Fruit fly (Drosophila melanogaster) whole organism, embryonic: Measurements from ENCODE around the gene htl.

ENCODE experiments used
- Aef1 ChIP-seq: fragments of 200-800 bp; sonication (Bioruptor generic); IDR thresholded peaks from 3 replicates; pipeline ENCODE4 v1.3.6; 2022; ENCODE audit warnings: missing biosample characterization, missing genetic modification characterization
- Atf6 ChIP-seq: fragments of 200-800 bp; sonication (Bioruptor generic); IDR thresholded peaks from 2 replicates; pipeline ENCODE4 v1.3.6; 2022; ENCODE audit warnings: missing biosample characterization, missing genetic modification characterization
- Bteb2 ChIP-seq: fragments of 200-800 bp; sonication (Bioruptor generic); optimal IDR thresholded peaks from 2 replicates; lab custom pipeline; 2016; ENCODE audit warnings: missing biosample characterization, missing genetic modification characterization
- CG10209 ChIP-seq: fragments of 200-800 bp; sonication (Bioruptor generic); optimal IDR thresholded peaks from 3 replicates; lab custom pipeline; 2017; ENCODE audit warnings: missing biosample characterization, mild to moderate bottlenecking, missing genetic modification characterization, missing genetic modification reagents
- CG10267 ChIP-seq: fragments of 200-800 bp; sonication (Bioruptor generic); optimal IDR thresholded peaks from 2 replicates; lab custom pipeline; 2018; ENCODE audit warnings: missing biosample characterization, mild to moderate bottlenecking, missing genetic modification characterization, moderate library complexity
- CG10959 ChIP-seq: fragments of 200-800 bp; sonication (Bioruptor generic); IDR thresholded peaks from 2 replicates; pipeline ENCODE4 v1.3.6; 2022; ENCODE audit warnings: missing biosample characterization, missing genetic modification characterization
- CG12391 ChIP-seq: fragments of 200-800 bp; sonication (Bioruptor generic); optimal IDR thresholded peaks from 3 replicates; lab custom pipeline; 2018; ENCODE audit warnings: missing biosample characterization, mild to moderate bottlenecking, missing genetic modification characterization, moderate library complexity
- CG13775 ChIP-seq: fragments of 200-800 bp; sonication (Bioruptor generic); optimal IDR thresholded peaks from 3 replicates; lab custom pipeline; 2017; ENCODE audit warnings: missing biosample characterization, mild to moderate bottlenecking, missing genetic modification characterization
- CG14441 ChIP-seq: fragments of 200-800 bp; sonication (Bioruptor generic); IDR thresholded peaks from 2 replicates; pipeline ENCODE4 v1.3.6; 2022; ENCODE audit warnings: missing biosample characterization, missing genetic modification characterization
- CG14710 ChIP-seq: fragments of 200-800 bp; sonication (Bioruptor generic); optimal IDR thresholded peaks from 3 replicates; lab custom pipeline; 2019; ENCODE audit warnings: missing biosample characterization, mild to moderate bottlenecking, missing genetic modification characterization, moderate library complexity
- CG14860 ChIP-seq: fragments of 200-800 bp; sonication (Bioruptor generic); IDR thresholded peaks from 3 replicates; pipeline ENCODE4 v1.3.6; 2022; ENCODE audit warnings: missing biosample characterization, missing genetic modification characterization; ENCODE audit not compliant: partially characterized antibody
- CG15073 ChIP-seq: fragments of 200-800 bp; sonication (Bioruptor generic); optimal IDR thresholded peaks from 2 replicates; lab custom pipeline; 2016; ENCODE audit warnings: missing biosample characterization, missing genetic modification characterization
- CG15269 ChIP-seq: fragments of 200-800 bp; sonication (Bioruptor generic); optimal IDR thresholded peaks from 2 replicates; lab custom pipeline; 2018; ENCODE audit warnings: missing biosample characterization, mild to moderate bottlenecking, missing genetic modification characterization, moderate library complexity
- CG15696 ChIP-seq: fragments of 200-800 bp; sonication (Bioruptor generic); optimal IDR thresholded peaks from 2 replicates; lab custom pipeline; 2019; ENCODE audit warnings: missing biosample characterization, mild to moderate bottlenecking, missing genetic modification characterization, moderate library complexity
- CG1647 ChIP-seq: fragments of 200-800 bp; sonication (Bioruptor generic); optimal IDR thresholded peaks from 3 replicates; lab custom pipeline; 2016; ENCODE audit warnings: missing biosample characterization, missing genetic modification characterization
- CG17359 ChIP-seq: fragments of 200-800 bp; sonication (Bioruptor generic); optimal IDR thresholded peaks from 3 replicates; lab custom pipeline; 2018; ENCODE audit warnings: missing biosample characterization, mild to moderate bottlenecking, missing genetic modification characterization, moderate library complexity
- CG1792 ChIP-seq: fragments of 200-800 bp; sonication (Bioruptor generic); optimal IDR thresholded peaks from 2 replicates; lab custom pipeline; 2016; ENCODE audit warnings: missing biosample characterization, missing genetic modification characterization
- CG18599 ChIP-seq: fragments of 200-800 bp; sonication (Bioruptor generic); optimal IDR thresholded peaks from 3 replicates; lab custom pipeline; 2017; ENCODE audit warnings: missing biosample characterization, missing genetic modification characterization, mild to moderate bottlenecking, moderate library complexity, missing genetic modification reagents
- CG30403 ChIP-seq: fragments of 200-800 bp; sonication (Bioruptor generic); optimal IDR thresholded peaks from 3 replicates; lab custom pipeline; 2016; ENCODE audit warnings: missing biosample characterization, missing genetic modification characterization
- CG31388 ChIP-seq: fragments of 200-800 bp; sonication (Bioruptor generic); optimal IDR thresholded peaks from 2 replicates; lab custom pipeline; 2016; ENCODE audit warnings: missing biosample characterization, missing genetic modification characterization
- CG32767 ChIP-seq: fragments of 200-800 bp; sonication (Bioruptor generic); IDR thresholded peaks from 2 replicates; pipeline ENCODE4 v1.3.6; 2022; ENCODE audit warnings: missing biosample characterization, missing genetic modification characterization
- CHES-1-like ChIP-seq: fragments of 200-800 bp; sonication (Bioruptor generic); optimal IDR thresholded peaks from 2 replicates; lab custom pipeline; 2016; ENCODE audit warnings: missing biosample characterization, missing genetic modification characterization
- Ets65A ChIP-seq: fragments of 200-800 bp; sonication (Bioruptor generic); peaks from one replicate; lab custom pipeline; 2016; ENCODE audit warnings: missing biosample characterization, missing genetic modification characterization
- Hand ChIP-seq: fragments of 200-800 bp; sonication (Bioruptor generic); optimal IDR thresholded peaks from 2 replicates; lab custom pipeline; 2017; ENCODE audit warnings: mild to moderate bottlenecking, missing biosample characterization, missing genetic modification reagents, missing genetic modification characterization
- Hsf ChIP-seq: fragments of 200-800 bp; sonication (Bioruptor generic); optimal IDR thresholded peaks from 3 replicates; lab custom pipeline; 2016; ENCODE audit warnings: missing biosample characterization, missing genetic modification characterization
- Lim3 ChIP-seq: fragments of 200-800 bp; sonication (Bioruptor generic); IDR thresholded peaks from 2 replicates; pipeline ENCODE4 v1.3.6; 2022; ENCODE audit warnings: missing biosample characterization, missing genetic modification characterization
- MTF-1 ChIP-seq: fragments of 200-800 bp; sonication (Bioruptor generic); optimal IDR thresholded peaks from 2 replicates; lab custom pipeline; 2018; ENCODE audit warnings: missing biosample characterization, mild to moderate bottlenecking, missing genetic modification characterization, borderline replicate concordance
- Sox102F ChIP-seq: fragments of 200-800 bp; sonication (Bioruptor generic); optimal IDR thresholded peaks from 2 replicates; lab custom pipeline; 2018; ENCODE audit warnings: missing biosample characterization, mild to moderate bottlenecking, missing genetic modification characterization, moderate library complexity
- TFAM ChIP-seq: fragments of 200-800 bp; sonication (Bioruptor generic); optimal IDR thresholded peaks from 2 replicates; lab custom pipeline; 2017; ENCODE audit warnings: missing biosample characterization, missing genetic modification characterization, inconsistent platforms
- chif ChIP-seq, 2 experiments: fragments of 200-800 bp; sonication (Bioruptor generic); optimal IDR thresholded peaks; 3 replicates each; lab custom pipeline; 2016; ENCODE audit warnings: missing biosample characterization in 2 of 2, missing genetic modification characterization in 2 of 2
- dmrt99B ChIP-seq: fragments of 200-800 bp; sonication (Bioruptor generic); optimal IDR thresholded peaks from 2 replicates; lab custom pipeline; 2018; ENCODE audit warnings: missing biosample characterization, mild to moderate bottlenecking, missing genetic modification characterization, moderate library complexity
- dpn ChIP-seq, 2 experiments: fragments of 200-800 bp; sonication (Bioruptor generic); optimal IDR thresholded peaks; 3 replicates each; lab custom pipeline; 2016; ENCODE audit warnings: missing biosample characterization in 2 of 2, missing genetic modification characterization in 2 of 2
- dysf ChIP-seq: fragments of 200-800 bp; sonication (Bioruptor generic); IDR thresholded peaks from 3 replicates; pipeline ENCODE4 v1.3.6; 2022; ENCODE audit warnings: missing biosample characterization, missing genetic modification characterization
- esg ChIP-seq: fragments of 200-800 bp; sonication (Bioruptor generic); conservative IDR thresholded peaks from 2 replicates; pipeline ENCODE4 v1.3.6; 2022; ENCODE audit warnings: missing biosample characterization, missing genetic modification characterization
- eve ChIP-seq, 2 experiments: fragments of >200 bp; optimal IDR thresholded peaks; 2 replicates each; lab custom pipeline; 2017; ENCODE audit warnings: missing biosample characterization in 2 of 2, missing genetic modification characterization in 2 of 2
- inv ChIP-seq: fragments of 200-800 bp; sonication (Bioruptor generic); IDR thresholded peaks from 2 replicates; pipeline ENCODE4 v1.3.6; 2022; ENCODE audit warnings: missing biosample characterization, missing genetic modification characterization; ENCODE audit not compliant: partially characterized antibody
- kay ChIP-seq: fragments of 200-800 bp; sonication (Bioruptor generic); optimal IDR thresholded peaks from 2 replicates; lab custom pipeline; 2016; ENCODE audit warnings: missing biosample characterization, missing genetic modification characterization
- knrl ChIP-seq: fragments of 200-800 bp; sonication (Bioruptor generic); IDR thresholded peaks from 3 replicates; pipeline ENCODE4 v1.3.6; 2022; ENCODE audit warnings: missing biosample characterization, missing genetic modification characterization; ENCODE audit not compliant: partially characterized antibody
- org-1 ChIP-seq: fragments of 200-800 bp; sonication (Bioruptor generic); optimal IDR thresholded peaks from 2 replicates; lab custom pipeline; 2017; ENCODE audit warnings: missing biosample characterization, missing genetic modification characterization
- pum ChIP-seq: fragments of 200-800 bp; sonication (Bioruptor generic); optimal IDR thresholded peaks from 2 replicates; lab custom pipeline; 2016; ENCODE audit warnings: missing biosample characterization, missing genetic modification characterization
- row ChIP-seq: fragments of 200-800 bp; sonication (Bioruptor generic); IDR thresholded peaks from 3 replicates; pipeline ENCODE4 v1.3.6; 2022; ENCODE audit warnings: missing biosample characterization, missing genetic modification characterization
- schlank ChIP-seq: fragments of 200-800 bp; sonication (Bioruptor generic); optimal IDR thresholded peaks from 2 replicates; lab custom pipeline; 2018; ENCODE audit warnings: missing biosample characterization, mild to moderate bottlenecking, missing genetic modification characterization
- slp2 ChIP-seq: fragments of 200-800 bp; sonication (Bioruptor generic); optimal IDR thresholded peaks from 2 replicates; lab custom pipeline; 2016; ENCODE audit warnings: missing biosample characterization, missing genetic modification characterization
- stc ChIP-seq: fragments of 200-800 bp; sonication (Bioruptor generic); IDR thresholded peaks from 2 replicates; pipeline ENCODE4 v1.3.6; 2022; ENCODE audit warnings: missing biosample characterization, missing genetic modification characterization
- stwl ChIP-seq: fragments of 200-800 bp; sonication (Bioruptor generic); optimal IDR thresholded peaks from 3 replicates; lab custom pipeline; 2018; ENCODE audit warnings: missing biosample characterization, mild to moderate bottlenecking, missing genetic modification characterization, moderate library complexity
- tap ChIP-seq: fragments of 200-800 bp; optimal IDR thresholded peaks from 3 replicates; lab custom pipeline; 2019; ENCODE audit warnings: missing biosample characterization, mild to moderate bottlenecking, missing genetic modification characterization, moderate library complexity
- tin ChIP-seq: fragments of 200-800 bp; sonication (Bioruptor generic); optimal IDR thresholded peaks from 3 replicates; lab custom pipeline; 2016; ENCODE audit warnings: missing biosample characterization, missing genetic modification characterization
- vvl ChIP-seq: fragments of 200-800 bp; sonication (Bioruptor generic); IDR thresholded peaks from 2 replicates; pipeline ENCODE4 v1.3.6; 2022; ENCODE audit warnings: missing biosample characterization, missing genetic modification characterization
- zfh1 ChIP-seq: fragments of 200-800 bp; sonication (Bioruptor generic); IDR thresholded peaks from 3 replicates; pipeline ENCODE4 v1.3.6; 2022; ENCODE audit warnings: missing biosample characterization, missing genetic modification characterization

htl gene

dm6 chr3R:18018828-18019461 lies 33.8 kb downstream of the htl start, which contains the start of gene DNaseII (continued):
- TF ChIP-seq TFAM (GFP tag; lab: Kevin White, UChicago) (no peak), dmrt99B (peak; percentile 34), CG1792 (GFP tag; lab: Kevin White, UChicago) (peak; percentile 19), CG14441 (0 out of 2 replicates have a peak, but pooled peaks have one; percentile 68), MTF-1 (no peak), esg (0 out of 2 replicates have a peak, but pooled peaks have one; percentile 11), stwl (tag; lab: Kevin White, UChicago) (no peak), Bteb2 (GFP tag; lab: Kevin White, UChicago) (no peak), Sox102F (GFP tag; lab: Kevin White, UChicago) (peak; percentile 53), inv (GFP tag; lab: Robert Waterston, UW) (no peak), chif (GFP tag; optimal IDR thresholded peaks at IDR 0.05; lab: Kevin White, UChicago) (peak in 1 of 2 experiments; percentile 7), row (GFP tag; lab: Robert Waterston, UW) (peak; percentile 54; the same call in 2 of the 3 replicates), CG13775 (GFP tag; lab: Kevin White, UChicago) (no peak), Lim3 (no peak), vvl (GFP tag; lab: Robert Waterston, UW) (0 out of 2 replicates have a peak, but pooled peaks have one; percentile 31), Hsf (GFP tag; lab: Kevin White, UChicago) (no peak), Hand (peak; percentile 31), CG18599 (GFP tag; lab: Kevin White, UChicago) (peak; percentile 61), tap (tag; lab: Kevin White, UChicago) (peak; percentile 42), eve (GFP tag; optimal IDR thresholded peaks at IDR 0.05; lab: Kevin White, UChicago) (peak in 1 of 2 experiments; percentile 25), dpn (GFP tag; optimal IDR thresholded peaks at IDR 0.05; lab: Kevin White, UChicago) (peak; percentile 22 to 27), zfh1 (GFP tag; lab: Robert Waterston, UW) (peak; percentile 70; the same call in 2 of the 3 replicates), tin (GFP tag; lab: Kevin White, UChicago) (no peak), kay (GFP tag; lab: Kevin White, UChicago) (no peak), Aef1 (GFP tag; lab: Robert Waterston, UW) (no peak; the same call in 2 of the 3 replicates), CG12391 (tag; lab: Kevin White, UChicago) (peak; percentile 46), slp2 (GFP tag; lab: Kevin White, UChicago) (no peak), CG15073 (GFP tag; lab: Kevin White, UChicago) (no peak), CG10267 (tag; lab: Kevin White, UChicago) (peak; percentile 1), knrl (no peak), CHES-1-like (GFP tag; lab: Kevin White, UChicago) (peak; percentile 9), dysf (GFP tag; lab: Robert Waterston, UW) (peak; percentile 40; the same call in 1 of the 3 replicates), pum (GFP tag; lab: Kevin White, UChicago) (no peak), CG1647 (GFP tag; lab: Kevin White, UChicago) (peak; percentile 12), CG10959 (GFP tag; lab: Robert Waterston, UW) (no peak), CG15269 (tag; lab: Kevin White, UChicago) (peak; percentile 58), Atf6 (GFP tag; lab: Robert Waterston, UW) (peak; percentile 73), org-1 (GFP tag; lab: Kevin White, UChicago) (peak; percentile 40), CG30403 (GFP tag; lab: Kevin White, UChicago) (peak; percentile 38), Ets65A (peak; percentile 20), CG10209 (GFP tag; lab: Kevin White, UChicago) (peak; percentile 30), CG14710 (tag; lab: Kevin White, UChicago) (peak; percentile 14), CG17359 (peak; percentile 48), stc (GFP tag; lab: Robert Waterston, UW) (peak; percentile 75), CG32767 (GFP tag; lab: Robert Waterston, UW) (no peak), CG15696 (tag; lab: Kevin White, UChicago) (peak; percentile 42), CG14860 (GFP tag; lab: Robert Waterston, UW) (no peak), schlank (tag; lab: Kevin White, UChicago) (peak; percentile 1), CG31388 (GFP tag; lab: Kevin White, UChicago) (no peak)
